Fruit fly (Drosophila melanogaster): ENCODE data around the gene Rpt2.

Gene Rpt2

dm6 chr3R:23922502-23923350 lies 8.6 kb downstream of the Rpt2 start, which contains the start of the genes sba and CG31141 (continued):
- no peak for TF ChIP-seq CG4854 (GFP tag; optimal IDR thresholded peaks at IDR 0.05)
- TF ChIP-seq dmrt99B (tag; optimal IDR thresholded peaks at IDR 0.05) = no peak
- TF ChIP-seq CG15011 (GFP tag; optimal IDR thresholded peaks at IDR 0.05) = no peak
- peak; percentile 18 for TF ChIP-seq tin (GFP tag; optimal IDR thresholded peaks at IDR 0.05)
- no peak for TF ChIP-seq slou (GFP tag; optimal IDR thresholded peaks at IDR 0.05)
- peak; percentile 26 for TF ChIP-seq Abd-B (GFP tag; optimal IDR thresholded peaks at IDR 0.05)
- TF ChIP-seq CG17612 (GFP tag; IDR thresholded peaks at IDR 0.05) = no peak
- TF ChIP-seq insv (GFP tag; optimal IDR thresholded peaks at IDR 0.05) = peak in 1 of 2 experiments; percentile 4
- no peak for TF ChIP-seq Hr39 (optimal IDR thresholded peaks at IDR 0.05)
- no peak for TF ChIP-seq CG10654 (GFP tag; optimal IDR thresholded peaks at IDR 0.05)
- no peak for TF ChIP-seq CG4820 (GFP tag; optimal IDR thresholded peaks at IDR 0.05)
- no peak for TF ChIP-seq disco-r (GFP tag; optimal IDR thresholded peaks at IDR 0.05)
- no peak for TF ChIP-seq D (optimal IDR thresholded peaks at IDR 0.05)
- TF ChIP-seq D (GFP tag; optimal IDR thresholded peaks at IDR 0.05) = no peak
- TF ChIP-seq CG14710 (tag; optimal IDR thresholded peaks at IDR 0.05) = peak; percentile 35
- TF ChIP-seq CG5180 (GFP tag; optimal IDR thresholded peaks at IDR 0.05) = no peak
- no peak for TF ChIP-seq NK7.1 (GFP tag; optimal IDR thresholded peaks at IDR 0.05)
- no peak for TF ChIP-seq Drgx (GFP tag; IDR thresholded peaks at IDR 0.05)
- peak; percentile 40; the same call in 1 of the 2 replicates for TF ChIP-seq Rfx (GFP tag; IDR thresholded peaks at IDR 0.05)
- TF ChIP-seq ac (GFP tag; optimal IDR thresholded peaks at IDR 0.05) = no peak
- TF ChIP-seq HLH54F (GFP tag; optimal IDR thresholded peaks at IDR 0.05) = no peak
- TF ChIP-seq sens-2 (GFP tag; IDR thresholded peaks at IDR 0.05) = no peak
- TF ChIP-seq org-1 (GFP tag; optimal IDR thresholded peaks at IDR 0.05) = no peak
- TF ChIP-seq CG18011 (GFP tag; optimal IDR thresholded peaks at IDR 0.05) = no peak
- TF ChIP-seq CG17359 (tag; optimal IDR thresholded peaks at IDR 0.05) = peak; percentile 83
- no peak for TF ChIP-seq CG11695 (GFP tag; IDR thresholded peaks at IDR 0.05)
- no peak for TF ChIP-seq fu2 (GFP tag; optimal IDR thresholded peaks at IDR 0.05)
- TF ChIP-seq Kr (GFP tag; optimal IDR thresholded peaks at IDR 0.05) = no peak
- no peak for TF ChIP-seq CG10565 (GFP tag; optimal IDR thresholded peaks at IDR 0.05)
- no peak for TF ChIP-seq CG31365 (tag; optimal IDR thresholded peaks at IDR 0.05)
- TF ChIP-seq pum (GFP tag; optimal IDR thresholded peaks at IDR 0.05) = no peak
- TF ChIP-seq Med (GFP tag) = peak; percentile 74
- TF ChIP-seq CG17802 (tag; optimal IDR thresholded peaks at IDR 0.05) = no peak
- TF ChIP-seq Opbp (GFP tag; IDR thresholded peaks at IDR 0.05; ENCODE audit: partially characterized antibody) = peak; percentile 88
- peak; percentile 28 for TF ChIP-seq CG6765 (GFP tag; optimal IDR thresholded peaks at IDR 0.05)
- TF ChIP-seq otp (GFP tag; IDR thresholded peaks at IDR 0.05) = no peak
- no peak for TF ChIP-seq ttk (GFP tag; IDR thresholded peaks at IDR 0.05)
- TF ChIP-seq klu (GFP tag; IDR thresholded peaks at IDR 0.05) = no peak
- no peak for TF ChIP-seq eyg (GFP tag; optimal IDR thresholded peaks at IDR 0.05)
- TF ChIP-seq nom (GFP tag; optimal IDR thresholded peaks at IDR 0.05) = peak; percentile 63
- TF ChIP-seq danr (GFP tag; IDR thresholded peaks at IDR 0.05) = no peak
- no peak for TF ChIP-seq ab (GFP tag; optimal IDR thresholded peaks at IDR 0.05)
- TF ChIP-seq CG11696 (GFP tag; IDR thresholded peaks at IDR 0.05) = no peak
- no peak for TF ChIP-seq ash1 (GFP tag; optimal IDR thresholded peaks at IDR 0.05)
- no peak for TF ChIP-seq az2 (GFP tag; optimal IDR thresholded peaks at IDR 0.05)
- peak; percentile 16 for TF ChIP-seq tap (tag; optimal IDR thresholded peaks at IDR 0.05)
- TF ChIP-seq emc (GFP tag; optimal IDR thresholded peaks at IDR 0.05) = no peak
- no peak for TF ChIP-seq sima (GFP tag; optimal IDR thresholded peaks at IDR 0.05)
- TF ChIP-seq ken (GFP tag; IDR thresholded peaks at IDR 0.05) = no peak
- TF ChIP-seq Sry-β (GFP tag; optimal IDR thresholded peaks at IDR 0.05) = no peak
- no peak for TF ChIP-seq CG13424 (tag; optimal IDR thresholded peaks at IDR 0.05)

All from whole organism, embryonic.